Fruit fly (Drosophila melanogaster) whole organism, embryonic: ENCODE data around the gene Slimp.

Experiments used
- Blimp-1 ChIP-seq: fragments of 200-800 bp; sonication (Bioruptor generic); optimal IDR thresholded peaks from 3 replicates; lab custom pipeline; 2018; ENCODE audit warnings: missing biosample characterization, missing genetic modification characterization, mild to moderate bottlenecking, moderate library complexity, missing genetic modification reagents
- CG10462 ChIP-seq: fragments of 200-800 bp; sonication (Bioruptor generic); optimal IDR thresholded peaks from 2 replicates; lab custom pipeline; 2016; ENCODE audit warnings: missing biosample characterization, missing genetic modification characterization
- Gug ChIP-seq: fragments of 200-800 bp; sonication (Bioruptor generic); IDR thresholded peaks from 4 replicates; pipeline ENCODE4 v1.3.6; 2022; ENCODE audit warnings: missing biosample characterization, missing genetic modification characterization
- Max ChIP-seq: fragments of 200-800 bp; sonication (Bioruptor generic); optimal IDR thresholded peaks from 2 replicates; lab custom pipeline; 2016; ENCODE audit warnings: missing biosample characterization, mild to moderate bottlenecking, missing genetic modification characterization
- ac ChIP-seq: fragments of 200-800 bp; sonication (Bioruptor generic); optimal IDR thresholded peaks from 3 replicates; lab custom pipeline; 2017; ENCODE audit warnings: missing biosample characterization, mild to moderate bottlenecking, missing genetic modification characterization
- ap ChIP-seq: fragments of 200-800 bp; sonication (Bioruptor generic); IDR thresholded peaks from 2 replicates; pipeline ENCODE4 v1.3.6; 2022; ENCODE audit warnings: missing biosample characterization, missing genetic modification characterization
- cad ChIP-seq: fragments of >200 bp; optimal IDR thresholded peaks from 2 replicates; lab custom pipeline; 2017; ENCODE audit warnings: missing biosample characterization, missing genetic modification characterization
- dpn ChIP-seq, 2 experiments: fragments of 200-800 bp; sonication (Bioruptor generic); optimal IDR thresholded peaks; 3 replicates each; lab custom pipeline; 2016; ENCODE audit warnings: missing biosample characterization in 2 of 2, missing genetic modification characterization in 2 of 2
- ewg ChIP-seq: fragments of 200-800 bp; sonication (Bioruptor generic); optimal IDR thresholded peaks from 3 replicates; lab custom pipeline; 2017; ENCODE audit warnings: mild to moderate bottlenecking, missing biosample characterization, missing genetic modification reagents, missing genetic modification characterization
- onecut ChIP-seq: fragments of 200-800 bp; sonication (Bioruptor generic); IDR thresholded peaks from 2 replicates; pipeline ENCODE4 v1.3.6; 2022; ENCODE audit warnings: missing biosample characterization, missing genetic modification characterization
- pan ChIP-seq, 4 experiments: fragments of >200 bp in 3 of 4; fragments of 200-800 bp in 1 of 4; sonication (Bioruptor generic) in 1 of 4; optimal IDR thresholded peaks in 3 of 4; IDR thresholded peaks in 1 of 4; 2 replicates each; pipeline versions ENCODE4 v1.3.6 to Lab custom; 2017 to 2022; ENCODE audit warnings: missing biosample characterization in 2 of 4, missing genetic modification characterization in 2 of 4, mixed read lengths in 1 of 4
- ro ChIP-seq: fragments of 200-800 bp; sonication (Bioruptor generic); IDR thresholded peaks from 2 replicates; pipeline ENCODE4 v1.3.6; 2022; ENCODE audit warnings: missing biosample characterization, missing genetic modification characterization
- ssp ChIP-seq: fragments of 200-800 bp; sonication (Bioruptor generic); IDR thresholded peaks from 2 replicates; pipeline ENCODE4 v1.3.6; 2022; ENCODE audit warnings: missing biosample characterization, missing genetic modification characterization
- zen ChIP-seq: fragments of 200-800 bp; sonication (Bioruptor generic); optimal IDR thresholded peaks from 3 replicates; lab custom pipeline; 2018; ENCODE audit warnings: missing biosample characterization, mild to moderate bottlenecking, missing genetic modification characterization, moderate library complexity

DNA sequence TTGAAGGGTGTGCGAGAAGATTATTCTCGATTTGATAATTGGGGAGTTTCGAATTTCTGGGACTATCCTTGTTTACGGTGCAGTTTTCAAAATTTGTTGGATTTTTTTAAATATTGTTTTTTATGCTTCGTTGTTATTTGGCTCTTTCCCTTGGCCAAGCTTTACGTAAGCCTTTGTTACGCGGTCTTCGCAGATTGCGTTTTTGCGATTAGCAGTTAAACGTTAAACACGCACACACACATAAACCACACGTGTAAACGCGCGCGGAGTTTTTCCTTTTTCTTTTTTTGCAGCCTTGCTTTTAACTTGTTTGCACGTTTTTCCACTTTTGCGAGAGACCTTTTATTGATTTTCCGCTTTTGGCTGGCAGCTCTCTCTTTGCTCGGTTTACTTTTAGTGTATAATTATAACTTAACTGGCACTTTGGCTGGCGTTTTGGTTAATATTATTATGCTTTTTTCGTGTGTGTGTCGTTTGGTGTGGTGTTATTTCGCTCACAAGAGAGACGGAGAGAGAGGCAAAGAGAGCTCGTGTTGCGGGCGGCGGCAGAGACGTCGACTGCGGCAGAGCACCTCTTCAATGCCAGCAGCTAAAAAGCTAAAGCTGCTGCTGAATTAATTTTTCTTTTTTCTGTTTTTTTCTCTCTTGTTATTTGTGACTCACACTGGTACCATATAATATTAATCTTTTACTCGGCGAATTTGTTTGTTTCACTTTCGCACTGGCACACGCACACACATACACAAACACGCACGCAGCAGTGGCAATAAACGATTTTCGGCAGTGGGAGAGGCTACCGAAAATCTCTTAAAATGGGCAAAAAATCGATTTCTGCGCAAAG, 44.1 kb downstream of the Slimp start:
- no peak for TF ChIP-seq zen (tag; lab: Kevin White, UChicago)
- no peak for TF ChIP-seq ssp
- TF ChIP-seq ap (GFP tag; lab: Robert Waterston, UW), result no peak
- TF ChIP-seq CG10462 (GFP tag; lab: Kevin White, UChicago), result no peak
- TF ChIP-seq onecut (GFP tag; lab: Robert Waterston, UW), result peak; percentile 94
- TF ChIP-seq Blimp-1, result no peak
- TF ChIP-seq pan (optimal IDR thresholded peaks at IDR 0.05; lab: Kevin White, UChicago), result no peak
- TF ChIP-seq pan (GFP tag; optimal IDR thresholded peaks at IDR 0.05 in 1 of 2, IDR thresholded peaks at IDR 0.05 in 1 of 2), result no peak
- no peak for TF ChIP-seq cad (GFP tag; lab: Kevin White, UChicago)
- no peak for TF ChIP-seq Gug
- no peak for TF ChIP-seq ac (GFP tag; lab: Kevin White, UChicago)
- TF ChIP-seq Max, result no peak
- TF ChIP-seq ro (GFP tag; lab: Robert Waterston, UW), result no peak
- TF ChIP-seq dpn (GFP tag; optimal IDR thresholded peaks at IDR 0.05; lab: Kevin White, UChicago), result no peak
- TF ChIP-seq ewg (GFP tag; lab: Kevin White, UChicago), result no peak
